Worm (Caenorhabditis elegans) whole organism, L4 larva: ENCODE results near the gene ima-3.

ENCODE experiments used
- F10B5.3 ChIP-seq: sonication (generic microtip); optimal IDR thresholded peaks from 2 replicates; lab custom pipeline; 2016; ENCODE audit warnings: mild to moderate bottlenecking, missing genetic modification characterization, missing compliant biosample characterization
- F37D6.2 ChIP-seq: sonication (generic microtip); optimal IDR thresholded peaks from 2 replicates; lab custom pipeline; 2016; ENCODE audit warnings: mild to moderate bottlenecking, missing genetic modification characterization, missing compliant biosample characterization
- F49E8.2 ChIP-seq: sonication (generic microtip); optimal IDR thresholded peaks from 2 replicates; lab custom pipeline; 2016; ENCODE audit warnings: missing compliant biosample characterization, mild to moderate bottlenecking, missing genetic modification characterization, borderline replicate concordance
- Y75B8A.6 ChIP-seq: fragments of 200-800 bp; sonication (Bioruptor generic); IDR thresholded peaks from 2 replicates; pipeline ENCODE4 v1.3.6; 2022; ENCODE audit warnings: missing genetic modification reagents, missing genetic modification characterization, missing compliant biosample characterization
- aha-1 ChIP-seq: fragments of 150-350 bp; peaks from one replicate; lab custom pipeline; 2014; ENCODE audit warnings: missing biosample characterization, missing genetic modification characterization
- aly-2 ChIP-seq: sonication (generic microtip); optimal IDR thresholded peaks from 2 replicates; lab custom pipeline; 2018; ENCODE audit warnings: missing biosample characterization, missing genetic modification characterization
- ama-1 ChIP-seq: fragments of 150-350 bp; optimal IDR thresholded peaks from 2 replicates; lab custom pipeline; 2014; ENCODE audit warnings: inconsistent platforms, mixed read lengths
- arid-1 ChIP-seq: fragments of 200-800 bp; sonication (Bioruptor generic); conservative IDR thresholded peaks from 2 replicates; pipeline ENCODE4 v1.3.6; 2022; ENCODE audit warnings: missing genetic modification reagents, missing genetic modification characterization, missing compliant biosample characterization
- ceh-32 ChIP-seq: sonication (generic microtip); optimal IDR thresholded peaks from 2 replicates; lab custom pipeline; 2016; ENCODE audit warnings: mild to moderate bottlenecking, missing genetic modification characterization, missing compliant biosample characterization; ENCODE audit not compliant: poor library complexity
- ces-1 ChIP-seq: fragments of 150-350 bp; sonication (generic microtip); optimal IDR thresholded peaks from 4 replicates; lab custom pipeline; 2014; ENCODE audit warnings: missing biosample characterization, missing genetic modification reagents, missing genetic modification characterization
- dmd-8 ChIP-seq: fragments of 200-800 bp; sonication (Bioruptor generic); IDR thresholded peaks from 2 replicates; pipeline ENCODE4 v1.3.6; 2022; ENCODE audit warnings: missing genetic modification characterization, missing compliant biosample characterization
- duxl-1 ChIP-seq: sonication (generic microtip); optimal IDR thresholded peaks from 2 replicates; lab custom pipeline; 2016; ENCODE audit warnings: mild to moderate bottlenecking, missing genetic modification characterization, moderate library complexity, missing compliant biosample characterization; ENCODE audit not compliant: poor library complexity
- dve-1 ChIP-seq: sonication (generic microtip); optimal IDR thresholded peaks from 2 replicates; lab custom pipeline; 2017; ENCODE audit warnings: antibody characterized with exemption, mild to moderate bottlenecking, missing genetic modification characterization, missing compliant biosample characterization; ENCODE audit not compliant: insufficient read depth
- egl-43 ChIP-seq: fragments of 200-800 bp; sonication (Bioruptor generic); IDR thresholded peaks from 2 replicates; pipeline ENCODE4 v1.3.6; 2022; ENCODE audit warnings: missing genetic modification reagents, missing genetic modification characterization, missing compliant biosample characterization
- fos-1 ChIP-seq: fragments of 150-350 bp; optimal IDR thresholded peaks from 2 replicates; lab custom pipeline; 2014; ENCODE audit warnings: missing biosample characterization, missing genetic modification characterization
- hif-1 ChIP-seq, 2 experiments: sonication (generic microtip); optimal IDR thresholded peaks; 2 replicates each; lab custom pipeline; 2016 to 2017; ENCODE audit warnings: missing compliant biosample characterization in 2 of 2, missing genetic modification characterization in 2 of 2, missing genetic modification reagents in 2 of 2, missing genotype in 2 of 2, mild to moderate bottlenecking in 1 of 2
- hlh-11 ChIP-seq: fragments of 200-800 bp; sonication (Bioruptor generic); optimal IDR thresholded peaks from 2 replicates; lab custom pipeline; 2018; ENCODE audit warnings: mild to moderate bottlenecking, missing genetic modification characterization, missing compliant biosample characterization
- hlh-30 ChIP-seq: sonication (generic microtip); optimal IDR thresholded peaks from 2 replicates; lab custom pipeline; 2017; ENCODE audit warnings: antibody characterized with exemption, mild to moderate bottlenecking, missing genetic modification characterization, missing compliant biosample characterization; ENCODE audit not compliant: insufficient read depth
- lin-38 ChIP-seq: fragments of 200-800 bp; sonication (Bioruptor generic); IDR thresholded peaks from 2 replicates; pipeline ENCODE4 v1.3.6; 2022; ENCODE audit warnings: missing genetic modification reagents, missing genetic modification characterization, missing compliant biosample characterization
- lir-3 ChIP-seq: sonication (generic microtip); optimal IDR thresholded peaks from 2 replicates; lab custom pipeline; 2016; ENCODE audit warnings: mild to moderate bottlenecking, missing genetic modification characterization, missing compliant biosample characterization
- madf-9 ChIP-seq: fragments of 200-800 bp; sonication (Bioruptor generic); conservative IDR thresholded peaks from 2 replicates; pipeline ENCODE4 v1.3.6; 2022; ENCODE audit warnings: missing genetic modification reagents, missing genetic modification characterization, missing compliant biosample characterization
- mdt-29 ChIP-seq: fragments of 200-800 bp; sonication (Bioruptor generic); IDR thresholded peaks from 2 replicates; pipeline ENCODE4 v1.3.6; 2022; ENCODE audit warnings: missing genetic modification reagents, missing genetic modification characterization, missing compliant biosample characterization
- mes-2 ChIP-seq: sonication (generic microtip); optimal IDR thresholded peaks from 2 replicates; lab custom pipeline; 2016; ENCODE audit warnings: missing genotype, mild to moderate bottlenecking, missing genetic modification characterization, missing compliant biosample characterization; ENCODE audit not compliant: poor library complexity, severe bottlenecking
- nhr-11 ChIP-seq: fragments of 150-350 bp; optimal IDR thresholded peaks from 2 replicates; lab custom pipeline; 2014; ENCODE audit warnings: missing biosample characterization, missing genetic modification characterization
- nhr-25 ChIP-seq: sonication (generic microtip); optimal IDR thresholded peaks from 2 replicates; lab custom pipeline; 2017; ENCODE audit warnings: missing genetic modification characterization, mild to moderate bottlenecking, missing compliant biosample characterization, antibody characterized with exemption, moderate library complexity, borderline replicate concordance; ENCODE audit not compliant: insufficient read depth
- nhr-41 ChIP-seq: fragments of 200-800 bp; sonication (Bioruptor generic); IDR thresholded peaks from 2 replicates; pipeline ENCODE4 v1.3.6; 2022; ENCODE audit warnings: missing genetic modification reagents, missing genetic modification characterization, missing compliant biosample characterization
- nhr-48 ChIP-seq: sonication (generic microtip); optimal IDR thresholded peaks from 2 replicates; lab custom pipeline; 2016; ENCODE audit warnings: mild to moderate bottlenecking, missing genetic modification characterization, missing compliant biosample characterization
- nhr-6 ChIP-seq: fragments of 150-350 bp; optimal IDR thresholded peaks from 2 replicates; lab custom pipeline; 2014; ENCODE audit warnings: missing biosample characterization, missing genetic modification characterization
- nhr-76 ChIP-seq: fragments of 150-350 bp; optimal IDR thresholded peaks from 2 replicates; lab custom pipeline; 2014; ENCODE audit warnings: missing biosample characterization, missing genetic modification characterization
- pha-4 ChIP-seq, 2 experiments: fragments of 150-350 bp in 1 of 2; fragments of 200-800 bp in 1 of 2; sonication (Bioruptor generic) in 1 of 2; IDR thresholded peaks in 1 of 2; optimal IDR thresholded peaks in 1 of 2; 2 replicates each; pipeline versions ENCODE4 v1.3.6 to Lab custom; 2014 to 2022; ENCODE audit warnings: missing genetic modification characterization in 2 of 2, missing genetic modification reagents in 2 of 2, missing biosample characterization in 1 of 2, missing compliant biosample characterization in 1 of 2
- php-3 ChIP-seq: fragments of 200-800 bp; sonication (Bioruptor generic); IDR thresholded peaks from 2 replicates; pipeline ENCODE4 v1.3.6; 2022; ENCODE audit warnings: missing genetic modification reagents, missing genetic modification characterization, missing compliant biosample characterization
- rbr-2 ChIP-seq: sonication (generic microtip); optimal IDR thresholded peaks from 2 replicates; lab custom pipeline; 2016; ENCODE audit warnings: missing genotype, missing genetic modification characterization, missing compliant biosample characterization
- skn-1 ChIP-seq: fragments of 150-350 bp; optimal IDR thresholded peaks from 2 replicates; lab custom pipeline; 2014; ENCODE audit warnings: missing biosample characterization, missing genetic modification characterization
- snpc-1.2 ChIP-seq: fragments of 200-800 bp; sonication (Bioruptor generic); IDR thresholded peaks from 2 replicates; pipeline ENCODE4 v1.3.6; 2022; ENCODE audit warnings: missing genetic modification reagents, missing genetic modification characterization, missing compliant biosample characterization
- spr-1 ChIP-seq: sonication (generic microtip); optimal IDR thresholded peaks from 2 replicates; lab custom pipeline; 2016; ENCODE audit warnings: mild to moderate bottlenecking, missing genetic modification characterization, missing compliant biosample characterization
- spr-3 ChIP-seq: fragments of 200-800 bp; sonication (Bioruptor generic); optimal IDR thresholded peaks from 2 replicates; lab custom pipeline; 2018; ENCODE audit warnings: mild to moderate bottlenecking, missing genetic modification characterization, missing compliant biosample characterization
- unc-130 ChIP-seq: sonication (generic microtip); optimal IDR thresholded peaks from 2 replicates; lab custom pipeline; 2016; ENCODE audit warnings: missing genetic modification reagents, missing genetic modification characterization, missing compliant biosample characterization
- unc-39 ChIP-seq: sonication (generic microtip); optimal IDR thresholded peaks from 2 replicates; lab custom pipeline; 2017; ENCODE audit warnings: missing biosample characterization, missing genetic modification characterization
- zfp-2 ChIP-seq: sonication (generic microtip); optimal IDR thresholded peaks from 2 replicates; lab custom pipeline; 2016; ENCODE audit warnings: mild to moderate bottlenecking, missing genetic modification characterization, missing compliant biosample characterization
- zip-11 ChIP-seq: fragments of 200-800 bp; sonication (Bioruptor generic); IDR thresholded peaks from 2 replicates; pipeline ENCODE4 v1.3.6; 2022; ENCODE audit warnings: missing genetic modification characterization, missing compliant biosample characterization
- ztf-11 ChIP-seq: fragments of 150-350 bp; optimal IDR thresholded peaks from 2 replicates; lab custom pipeline; 2014; ENCODE audit warnings: missing biosample characterization, missing genetic modification characterization

ima-3 gene

ce11 chrIV:7580062-7580614 is 18.7 kb upstream of the ima-3 start, which contains the start of the genes cec-5 and nol-10 (continued):
- 0 out of 2 replicates have a peak, but pooled peaks have one; percentile 11 for TF ChIP-seq egl-43
- peak; percentile 51 for TF ChIP-seq nhr-6 (tag; lab: Kevin White, UChicago)
- no peak for TF ChIP-seq mes-2 (tag; lab: Kevin White, UChicago)
- peak; percentile 26 for TF ChIP-seq nhr-48 (tag; lab: Kevin White, UChicago)
- no peak for TF ChIP-seq ztf-11

ce11 chrIV:7578281-7578680 is 16.8 kb upstream of the ima-3 start, which contains the start of gene F32E10.5:
Gene F32E10.5, minus strand, starts transcription at chrIV:7578381.
- peak; percentile 21 for TF ChIP-seq ama-1 (lab: Kevin White, UChicago)
- TF ChIP-seq ces-1 (GFP tag; lab: Kevin White, UChicago): no peak
- peak; percentile 24 for TF ChIP-seq duxl-1 (tag; lab: Kevin White, UChicago)
- no peak for TF ChIP-seq hlh-30 (tag; lab: Kevin White, UChicago)

- no peak for TF ChIP-seq arid-1 (GFP tag; lab: Robert Waterston, UW)
- no peak for TF ChIP-seq hlh-30 (tag; lab: Kevin White, UChicago)
- no peak for TF ChIP-seq spr-1
Observed at ce11 chrIV:7575147-7575768, 13.8 kb upstream of the ima-3 start, which contains the start of gene cec-4. Gene cec-4, plus strand, starts transcription at chrIV:7575718.

ce11 chrIV:7573944-7574343 is 12.5 kb upstream of the ima-3 start:
- peak; percentile 90 for TF ChIP-seq lin-38 (GFP tag; lab: Robert Waterston, UW)
- TF ChIP-seq skn-1 (tag; lab: Kevin White, UChicago): no peak
- TF ChIP-seq F10B5.3 (tag; lab: Kevin White, UChicago): peak; percentile 81
- TF ChIP-seq aly-2 (tag; lab: Kevin White, UChicago): peak; percentile 85
- peak; percentile 98 for TF ChIP-seq aha-1 (tag; lab: Kevin White, UChicago)
- peak; percentile 73 for TF ChIP-seq zfp-2 (tag; lab: Kevin White, UChicago)
- no peak; the same call in 1 of the 2 replicates for TF ChIP-seq arid-1 (GFP tag; lab: Robert Waterston, UW)
- TF ChIP-seq snpc-1.2 (GFP tag; lab: Robert Waterston, UW): peak; percentile 95
- peak; percentile 98 for TF ChIP-seq dmd-8
- TF ChIP-seq madf-9 (GFP tag; lab: Robert Waterston, UW): peak; percentile 88
- peak; percentile 70 for TF ChIP-seq F37D6.2 (tag; lab: Kevin White, UChicago)
- TF ChIP-seq rbr-2 (tag; lab: Kevin White, UChicago): peak; percentile 87
- TF ChIP-seq dve-1: peak; percentile 89
- peak; percentile 38 for TF ChIP-seq nhr-25 (tag; lab: Kevin White, UChicago)
- TF ChIP-seq nhr-6 (tag; lab: Kevin White, UChicago): peak; percentile 50
- no peak for TF ChIP-seq fos-1 (tag; lab: Kevin White, UChicago)
- no peak for TF ChIP-seq nhr-11
- peak; percentile 98 for TF ChIP-seq egl-43
- peak; percentile 59 for TF ChIP-seq hlh-11
- no peak for TF ChIP-seq unc-39 (tag; lab: Kevin White, UChicago)
- TF ChIP-seq Y75B8A.6 (GFP tag; lab: Robert Waterston, UW): 0 out of 2 replicates have a peak, but pooled peaks have one; percentile 33
- TF ChIP-seq hif-1 (tag; optimal IDR thresholded peaks at IDR 0.05; lab: Kevin White, UChicago): peak; percentile 59 to 71
- peak; percentile 68; the same call in 1 of the 2 replicates for TF ChIP-seq zip-11
- TF ChIP-seq pha-4 (GFP tag; IDR thresholded peaks at IDR 0.05; lab: Robert Waterston, UW): peak; percentile 95
- TF ChIP-seq pha-4 (tag; optimal IDR thresholded peaks at IDR 0.05; lab: Kevin White, UChicago): no peak
- TF ChIP-seq hlh-30 (tag; lab: Kevin White, UChicago): peak; percentile 71
- peak; percentile 87 for TF ChIP-seq F49E8.2 (tag; lab: Kevin White, UChicago)
- peak; percentile 89 for TF ChIP-seq php-3
- TF ChIP-seq mdt-29 (GFP tag; lab: Robert Waterston, UW): peak; percentile 81; the same call in 1 of the 2 replicates
- peak; percentile 95 for TF ChIP-seq unc-130 (GFP tag; lab: Kevin White, UChicago)
- peak; percentile 85 for TF ChIP-seq lir-3
- peak; percentile 83 for TF ChIP-seq spr-3
- TF ChIP-seq ceh-32 (tag; lab: Kevin White, UChicago): peak; percentile 31
- TF ChIP-seq nhr-41: peak; percentile 93
- no peak for TF ChIP-seq nhr-76 (tag; lab: Kevin White, UChicago)
